Fruit fly (Drosophila melanogaster) whole organism, embryonic: ENCODE measurements around the gene CG6465.
A peak's percentile ranks its signal among the peaks of the same experiment; 100 is the strongest.

Experiments
- Abd-B ChIP-seq: fragments of 200-800 bp; sonication (Bioruptor generic); optimal IDR thresholded peaks from 2 replicates; lab custom pipeline; 2018; ENCODE audit warnings: missing biosample characterization, mild to moderate bottlenecking, missing genetic modification characterization, moderate library complexity
- Ada2b ChIP-seq: fragments of 200-800 bp; sonication (Bioruptor generic); IDR thresholded peaks from 2 replicates; pipeline ENCODE4 v1.3.6; 2022; ENCODE audit warnings: missing biosample characterization, missing genetic modification characterization
- Atf-2 ChIP-seq: fragments of 200-800 bp; sonication (Bioruptor generic); optimal IDR thresholded peaks from 2 replicates; lab custom pipeline; 2016; ENCODE audit warnings: missing biosample characterization, missing genetic modification characterization
- BEAF-32 ChIP-seq: fragments of 200-800 bp; sonication (Bioruptor generic); optimal IDR thresholded peaks from 3 replicates; lab custom pipeline; 2017; ENCODE audit warnings: missing biosample characterization, missing genetic modification characterization, mild to moderate bottlenecking, moderate library complexity, missing genetic modification reagents
- CG10209 ChIP-seq: fragments of 200-800 bp; sonication (Bioruptor generic); optimal IDR thresholded peaks from 3 replicates; lab custom pipeline; 2017; ENCODE audit warnings: missing biosample characterization, mild to moderate bottlenecking, missing genetic modification characterization, missing genetic modification reagents
- CG12769 ChIP-seq: fragments of 200-800 bp; sonication (Bioruptor generic); optimal IDR thresholded peaks from 2 replicates; lab custom pipeline; 2019; ENCODE audit warnings: missing biosample characterization, mild to moderate bottlenecking, missing genetic modification characterization, moderate library complexity
- CG13123 ChIP-seq: fragments of 200-800 bp; sonication (Bioruptor generic); optimal IDR thresholded peaks from 2 replicates; lab custom pipeline; 2016; ENCODE audit warnings: missing biosample characterization, missing genetic modification characterization
- CG13296 ChIP-seq: fragments of 200-800 bp; sonication (Bioruptor generic); optimal IDR thresholded peaks from 3 replicates; lab custom pipeline; 2018; ENCODE audit warnings: missing biosample characterization, mild to moderate bottlenecking, missing genetic modification characterization
- CG14050 ChIP-seq: fragments of 200-800 bp; sonication (Bioruptor generic); IDR thresholded peaks from 3 replicates; pipeline ENCODE4 v1.3.6; 2022; ENCODE audit warnings: missing biosample characterization, missing genetic modification characterization
- CG18011 ChIP-seq: fragments of 200-800 bp; sonication (Bioruptor generic); optimal IDR thresholded peaks from 2 replicates; lab custom pipeline; 2017; ENCODE audit warnings: missing biosample characterization, missing genetic modification characterization, mild to moderate bottlenecking, moderate library complexity, missing genotype
- CG2120 ChIP-seq: fragments of 200-800 bp; sonication (Bioruptor generic); optimal IDR thresholded peaks from 3 replicates; lab custom pipeline; 2016; ENCODE audit warnings: missing biosample characterization, missing genetic modification characterization
- CG30403 ChIP-seq: fragments of 200-800 bp; sonication (Bioruptor generic); optimal IDR thresholded peaks from 3 replicates; lab custom pipeline; 2016; ENCODE audit warnings: missing biosample characterization, missing genetic modification characterization
- CG3281 ChIP-seq: fragments of 200-800 bp; sonication (Bioruptor generic); optimal IDR thresholded peaks from 3 replicates; lab custom pipeline; 2017; ENCODE audit warnings: missing biosample characterization, mild to moderate bottlenecking, missing genetic modification characterization
- CG4360 ChIP-seq: fragments of 200-800 bp; sonication (Bioruptor generic); IDR thresholded peaks from 2 replicates; pipeline ENCODE4 v1.3.6; 2022; ENCODE audit warnings: missing biosample characterization, missing genetic modification characterization
- CG6254 ChIP-seq: fragments of 200-800 bp; sonication (Bioruptor generic); optimal IDR thresholded peaks from 3 replicates; lab custom pipeline; 2017; ENCODE audit warnings: mild to moderate bottlenecking, missing biosample characterization, missing genetic modification reagents, missing genetic modification characterization
- CG6765 ChIP-seq: fragments of 200-800 bp; sonication (Bioruptor generic); optimal IDR thresholded peaks from 3 replicates; lab custom pipeline; 2017; ENCODE audit warnings: missing biosample characterization, mild to moderate bottlenecking, missing genetic modification characterization
- CG8388 ChIP-seq: fragments of 200-800 bp; sonication (Bioruptor generic); optimal IDR thresholded peaks from 2 replicates; lab custom pipeline; 2019; ENCODE audit warnings: missing biosample characterization, mild to moderate bottlenecking, missing genetic modification characterization, moderate library complexity
- CG9727 ChIP-seq: fragments of 200-800 bp; sonication (Bioruptor generic); optimal IDR thresholded peaks from 3 replicates; lab custom pipeline; 2017; ENCODE audit warnings: missing biosample characterization, mild to moderate bottlenecking, missing genetic modification characterization
- Camta ChIP-seq: fragments of 200-800 bp; sonication (Bioruptor generic); optimal IDR thresholded peaks from 2 replicates; lab custom pipeline; 2016; ENCODE audit warnings: missing biosample characterization, missing genetic modification characterization
- Dref ChIP-seq: fragments of 200-800 bp; sonication (Bioruptor generic); IDR thresholded peaks from 2 replicates; pipeline ENCODE4 v1.3.6; 2022; ENCODE audit warnings: missing biosample characterization, missing genetic modification characterization
- Drgx ChIP-seq: fragments of 200-800 bp; sonication (Bioruptor generic); IDR thresholded peaks from 2 replicates; pipeline ENCODE4 v1.3.6; 2022; ENCODE audit warnings: missing biosample characterization, missing genetic modification characterization
- Nf-YB ChIP-seq: fragments of 200-800 bp; sonication (Bioruptor generic); optimal IDR thresholded peaks from 3 replicates; lab custom pipeline; 2019; ENCODE audit warnings: missing biosample characterization, mild to moderate bottlenecking, missing genetic modification characterization, moderate library complexity
- Ssrp ChIP-seq: fragments of 200-800 bp; sonication (Bioruptor generic); optimal IDR thresholded peaks from 2 replicates; lab custom pipeline; 2018; ENCODE audit warnings: missing biosample characterization, mild to moderate bottlenecking, missing genetic modification characterization, moderate library complexity
- Taf1 ChIP-seq: fragments of 200-800 bp; sonication (Bioruptor generic); IDR thresholded peaks from 2 replicates; pipeline ENCODE4 v1.3.6; 2022; ENCODE audit warnings: missing biosample characterization, missing genetic modification characterization
- Xbp1 ChIP-seq: fragments of 200-800 bp; sonication (Bioruptor generic); optimal IDR thresholded peaks from 3 replicates; lab custom pipeline; 2016; ENCODE audit warnings: missing biosample characterization, mild to moderate bottlenecking, missing genetic modification characterization
- ap ChIP-seq: fragments of 200-800 bp; sonication (Bioruptor generic); IDR thresholded peaks from 2 replicates; pipeline ENCODE4 v1.3.6; 2022; ENCODE audit warnings: missing biosample characterization, missing genetic modification characterization
- ash1 ChIP-seq: fragments of 200-800 bp; sonication (Bioruptor generic); optimal IDR thresholded peaks from 2 replicates; lab custom pipeline; 2018; ENCODE audit warnings: missing biosample characterization, mild to moderate bottlenecking, missing genetic modification characterization
- bsh ChIP-seq, 2 experiments: fragments of 200-800 bp; sonication (Bioruptor generic); optimal IDR thresholded peaks; 2 replicates each; lab custom pipeline; 2017 to 2018; ENCODE audit warnings: mild to moderate bottlenecking in 2 of 2, missing biosample characterization in 2 of 2, missing genetic modification characterization in 2 of 2, moderate library complexity in 1 of 2
- chm ChIP-seq: fragments of 200-800 bp; sonication (Bioruptor generic); IDR thresholded peaks from 2 replicates; pipeline ENCODE4 v1.3.6; 2022; ENCODE audit warnings: missing biosample characterization, missing genetic modification characterization
- dimm ChIP-seq: fragments of 200-800 bp; sonication (Bioruptor generic); IDR thresholded peaks from 2 replicates; pipeline ENCODE4 v1.3.6; 2022; ENCODE audit warnings: missing biosample characterization, missing genetic modification characterization
- dmrt11E ChIP-seq: fragments of 200-800 bp; sonication (Bioruptor generic); optimal IDR thresholded peaks from 3 replicates; lab custom pipeline; 2018; ENCODE audit warnings: missing biosample characterization, mild to moderate bottlenecking, missing genetic modification characterization, moderate library complexity
- gce ChIP-seq: fragments of 200-800 bp; sonication (Bioruptor generic); IDR thresholded peaks from 3 replicates; pipeline ENCODE4 v1.3.6; 2022; ENCODE audit warnings: missing biosample characterization, missing genetic modification characterization
- ind ChIP-seq: fragments of 200-800 bp; sonication (Bioruptor generic); optimal IDR thresholded peaks from 3 replicates; lab custom pipeline; 2016; ENCODE audit warnings: missing biosample characterization, missing genetic modification characterization
- lilli ChIP-seq: fragments of 200-800 bp; sonication (Bioruptor generic); optimal IDR thresholded peaks from 3 replicates; lab custom pipeline; 2016; ENCODE audit warnings: missing biosample characterization, missing genetic modification characterization
- lov ChIP-seq, 2 experiments: fragments of 200-800 bp in 1 of 2; fragments of >200 bp in 1 of 2; sonication (Bioruptor generic) in 1 of 2; IDR thresholded peaks in 1 of 2; optimal IDR thresholded peaks in 1 of 2; 2 replicates in 1 of 2; 3 replicates in 1 of 2; pipeline versions ENCODE4 v1.3.6 to Lab custom; 2017 to 2022; ENCODE audit warnings: missing biosample characterization in 1 of 2, missing genetic modification characterization in 1 of 2
- nom ChIP-seq: fragments of 200-800 bp; sonication (Bioruptor generic); optimal IDR thresholded peaks from 2 replicates; lab custom pipeline; 2017; ENCODE audit warnings: missing biosample characterization, missing genetic modification characterization, mild to moderate bottlenecking, moderate library complexity, missing genetic modification reagents
- pum ChIP-seq: fragments of 200-800 bp; sonication (Bioruptor generic); optimal IDR thresholded peaks from 2 replicates; lab custom pipeline; 2016; ENCODE audit warnings: missing biosample characterization, missing genetic modification characterization
- ranshi ChIP-seq: fragments of 200-800 bp; sonication (Bioruptor generic); IDR thresholded peaks from 2 replicates; pipeline ENCODE4 v1.3.6; 2022; ENCODE audit warnings: missing biosample characterization, missing genetic modification characterization
- rib ChIP-seq: fragments of 200-800 bp; sonication (Bioruptor generic); IDR thresholded peaks from 2 replicates; pipeline ENCODE4 v1.3.6; 2022; ENCODE audit warnings: missing biosample characterization, missing genetic modification characterization
- slou ChIP-seq: fragments of 200-800 bp; sonication (Bioruptor generic); optimal IDR thresholded peaks from 3 replicates; lab custom pipeline; 2016; ENCODE audit warnings: missing biosample characterization, missing genetic modification characterization
- toy ChIP-seq: fragments of 200-800 bp; sonication (Bioruptor generic); IDR thresholded peaks from 2 replicates; pipeline ENCODE4 v1.3.6; 2022; ENCODE audit warnings: missing biosample characterization, missing genetic modification characterization
- trh ChIP-seq: fragments of 200-800 bp; sonication (Bioruptor generic); optimal IDR thresholded peaks from 2 replicates; lab custom pipeline; 2016; ENCODE audit warnings: missing biosample characterization, missing genetic modification characterization
- zen ChIP-seq: fragments of 200-800 bp; sonication (Bioruptor generic); optimal IDR thresholded peaks from 3 replicates; lab custom pipeline; 2018; ENCODE audit warnings: missing biosample characterization, mild to moderate bottlenecking, missing genetic modification characterization, moderate library complexity
- zen2 ChIP-seq: fragments of 200-800 bp; sonication (Bioruptor generic); IDR thresholded peaks from 3 replicates; pipeline ENCODE4 v1.3.6; 2022; ENCODE audit warnings: missing biosample characterization, missing genetic modification characterization; ENCODE audit not compliant: partially characterized antibody
- zfh1 ChIP-seq: fragments of 200-800 bp; sonication (Bioruptor generic); IDR thresholded peaks from 3 replicates; pipeline ENCODE4 v1.3.6; 2022; ENCODE audit warnings: missing biosample characterization, missing genetic modification characterization

The CG6465 gene

dm6 chr3R:10636028-10636427 lies 41.0 kb downstream of the CG6465 start (continued):
- TF ChIP-seq toy (GFP tag; lab: Robert Waterston, UW) (no peak), slou (no peak), CG12769 (tag; lab: Kevin White, UChicago) (no peak), zen2 (no peak), Camta (GFP tag; lab: Kevin White, UChicago) (peak; percentile 30), Xbp1 (no peak), zfh1 (GFP tag; lab: Robert Waterston, UW) (peak; percentile 77), ranshi (GFP tag; lab: Robert Waterston, UW) (peak; percentile 29; the same call in 1 of the 2 replicates), CG10209 (no peak), Atf-2 (GFP tag; lab: Kevin White, UChicago) (no peak), CG6765 (GFP tag; lab: Kevin White, UChicago) (no peak), lilli (GFP tag; lab: Kevin White, UChicago) (no peak), dimm (GFP tag; lab: Robert Waterston, UW) (no peak), Dref (no peak), Ada2b (GFP tag; lab: Robert Waterston, UW) (no peak), CG3281 (GFP tag; lab: Kevin White, UChicago) (no peak), CG13123 (GFP tag; lab: Kevin White, UChicago) (no peak), CG2120 (GFP tag; lab: Kevin White, UChicago) (no peak), CG18011 (no peak), ind (GFP tag; lab: Kevin White, UChicago) (peak; percentile 44), CG4360 (GFP tag; lab: Robert Waterston, UW) (no peak), chm (GFP tag; lab: Robert Waterston, UW) (peak; percentile 78), pum (GFP tag; lab: Kevin White, UChicago) (peak; percentile 8), CG6254 (peak; percentile 10), CG9727 (GFP tag; lab: Kevin White, UChicago) (peak; percentile 46), rib (GFP tag; lab: Robert Waterston, UW) (no peak), lov (optimal IDR thresholded peaks at IDR 0.05; lab: Kevin White, UChicago) (no peak), lov (GFP tag; IDR thresholded peaks at IDR 0.05; lab: Robert Waterston, UW) (no peak), CG30403 (GFP tag; lab: Kevin White, UChicago) (peak; percentile 28), ap (GFP tag; lab: Robert Waterston, UW) (no peak), dmrt11E (tag; lab: Kevin White, UChicago) (peak; percentile 54), gce (GFP tag; lab: Robert Waterston, UW) (0 out of 3 replicates have a peak, but pooled peaks have one; percentile 22)

dm6 chr3R:10633855-10634254 lies 43.2 kb downstream of the CG6465 start:
- TF ChIP-seq Ssrp (tag; lab: Kevin White, UChicago) (no peak), bsh (GFP tag; optimal IDR thresholded peaks at IDR 0.05; lab: Kevin White, UChicago) (peak in 1 of 2 experiments; percentile 22), trh (GFP tag; lab: Kevin White, UChicago) (no peak), Abd-B (GFP tag; lab: Kevin White, UChicago) (no peak), Nf-YB (GFP tag; lab: Kevin White, UChicago) (no peak), CG8388 (GFP tag; lab: Kevin White, UChicago) (no peak), toy (GFP tag; lab: Robert Waterston, UW) (no peak), Drgx (GFP tag; lab: Robert Waterston, UW) (peak; percentile 80), Taf1 (no peak), CG14050 (GFP tag; lab: Robert Waterston, UW) (no peak), CG13296 (GFP tag; lab: Kevin White, UChicago) (no peak), zen (tag; lab: Kevin White, UChicago) (no peak), BEAF-32 (GFP tag; lab: Kevin White, UChicago) (no peak), nom (GFP tag; lab: Kevin White, UChicago) (peak; percentile 80), ash1 (no peak)
